Worm (Caenorhabditis elegans) whole organism, early embryonic: ENCODE results near the gene grl-11.

Experiments
- aly-1 ChIP-seq: sonication (generic microtip); optimal IDR thresholded peaks from 2 replicates; lab custom pipeline; 2016; ENCODE audit warnings: missing genetic modification characterization, missing compliant biosample characterization
- ama-1 ChIP-seq: fragments of 150-350 bp; optimal IDR thresholded peaks from 2 replicates; lab custom pipeline; 2014
- ceh-36 ChIP-seq: sonication (generic microtip); optimal IDR thresholded peaks from 2 replicates; lab custom pipeline; 2016; ENCODE audit warnings: missing genetic modification characterization, inconsistent platforms, missing compliant biosample characterization
- flt-1 ChIP-seq: fragments of 200-800 bp; sonication (Bioruptor generic); IDR thresholded peaks from 2 replicates; pipeline ENCODE4 v1.3.6; 2022; ENCODE audit warnings: missing genetic modification characterization, missing compliant biosample characterization
- hnd-1 ChIP-seq: sonication (generic microtip); optimal IDR thresholded peaks from 2 replicates; lab custom pipeline; 2016; ENCODE audit warnings: missing genetic modification characterization, missing compliant biosample characterization
- scrt-1 ChIP-seq: fragments of 200-800 bp; sonication (Bioruptor generic); IDR thresholded peaks from 2 replicates; pipeline ENCODE4 v1.3.6; 2022; ENCODE audit warnings: missing genetic modification characterization, missing compliant biosample characterization
- tra-4 ChIP-seq: sonication (generic microtip); optimal IDR thresholded peaks from 2 replicates; lab custom pipeline; 2017; ENCODE audit warnings: missing genetic modification characterization, missing compliant biosample characterization

- TF ChIP-seq ama-1 (lab: Kevin White, UChicago) (no peak), flt-1 (GFP tag; lab: Robert Waterston, UW) (no peak), tra-4 (tag; lab: Kevin White, UChicago) (no peak), ceh-36 (peak; percentile 16), aly-1 (tag; lab: Kevin White, UChicago) (no peak), hnd-1 (no peak), scrt-1 (GFP tag; lab: Robert Waterston, UW) (no peak)
Observed at ce11 chrIII:9109726-9110125, 8.4 kb downstream of the grl-11 start.
